Worm (Caenorhabditis elegans) whole organism, midembryonic: Measurements from ENCODE around the gene C45G9.15.
A peak's percentile ranks its signal among the peaks of the same experiment; 100 is the strongest.
"Not testable (repeated sequence)": the region's sequence is repeated elsewhere in the genome, so short reads cannot be mapped to it uniquely, and the experiment has no call there.

Experiments used
- T22C8.4 ChIP-seq: fragments of 200-800 bp; sonication (Bioruptor generic); IDR thresholded peaks from 2 replicates; pipeline ENCODE4 v1.3.6; 2022; ENCODE audit warnings: missing genetic modification characterization, missing compliant biosample characterization
- cog-1 ChIP-seq: sonication (generic microtip); optimal IDR thresholded peaks from 2 replicates; lab custom pipeline; 2016; ENCODE audit warnings: missing genetic modification characterization, missing compliant biosample characterization
- flt-1 ChIP-seq: fragments of 200-800 bp; sonication (Bioruptor generic); IDR thresholded peaks from 2 replicates; pipeline ENCODE4 v1.3.6; 2022; ENCODE audit warnings: missing genetic modification characterization, missing compliant biosample characterization
- klf-2 ChIP-seq: fragments of 200-800 bp; sonication (Bioruptor generic); conservative IDR thresholded peaks from 2 replicates; pipeline ENCODE4 v1.3.6; 2022; ENCODE audit warnings: missing genetic modification reagents, missing genetic modification characterization, missing compliant biosample characterization
- med-1 ChIP-seq: sonication (generic microtip); optimal IDR thresholded peaks from 2 replicates; lab custom pipeline; 2017; ENCODE audit warnings: missing genetic modification characterization, mild to moderate bottlenecking, missing compliant biosample characterization, antibody characterized with exemption, missing genetic modification reagents; ENCODE audit not compliant: insufficient read depth
- ref-1 ChIP-seq: fragments of 200-800 bp; sonication (Bioruptor generic); conservative IDR thresholded peaks from 2 replicates; pipeline ENCODE4 v1.3.6; 2022; ENCODE audit warnings: missing genetic modification reagents, missing genetic modification characterization, missing compliant biosample characterization
- tab-1 ChIP-seq: fragments of 200-800 bp; sonication (Bioruptor generic); IDR thresholded peaks from 2 replicates; pipeline ENCODE4 v1.3.6; 2022; ENCODE audit warnings: missing genetic modification characterization, missing compliant biosample characterization
- ztf-23 ChIP-seq: fragments of 200-800 bp; sonication (Bioruptor generic); IDR thresholded peaks from 2 replicates; pipeline ENCODE4 v1.3.6; 2022; ENCODE audit warnings: missing genetic modification reagents, missing genetic modification characterization, missing compliant biosample characterization
- ztf-29 ChIP-seq: fragments of 200-800 bp; sonication (Bioruptor generic); IDR thresholded peaks from 2 replicates; pipeline ENCODE4 v1.3.6; 2022; ENCODE audit warnings: missing genetic modification reagents, missing genetic modification characterization, missing compliant biosample characterization

The C45G9.15 gene

ce11 chrIII:5080700-5081572, 29.1 kb upstream of the C45G9.15 start:
- TF ChIP-seq ztf-29 (GFP tag; lab: Robert Waterston, UW), result peak; percentile 68
- TF ChIP-seq cog-1 (tag; lab: Kevin White, UChicago), result peak; percentile 79
- peak; percentile 85 for TF ChIP-seq tab-1
- peak; percentile 62 for TF ChIP-seq ref-1 (GFP tag; lab: Robert Waterston, UW)
- TF ChIP-seq klf-2 (GFP tag; lab: Robert Waterston, UW), result peak; percentile 74
- peak; percentile 15 for TF ChIP-seq med-1
- peak; percentile 73 for TF ChIP-seq T22C8.4 (GFP tag; lab: Robert Waterston, UW)
- peak; percentile 78 for TF ChIP-seq ztf-23 (GFP tag; lab: Robert Waterston, UW)
- peak; percentile 90 for TF ChIP-seq flt-1 (GFP tag; lab: Robert Waterston, UW)

- TF ChIP-seq ztf-29 (GFP tag; lab: Robert Waterston, UW), result no peak
- TF ChIP-seq T22C8.4 (GFP tag; lab: Robert Waterston, UW), result no peak
- no peak for TF ChIP-seq klf-2 (GFP tag; lab: Robert Waterston, UW)
- no peak for TF ChIP-seq cog-1 (tag; lab: Kevin White, UChicago)
- TF ChIP-seq flt-1 (GFP tag; lab: Robert Waterston, UW), result no peak
- no peak for TF ChIP-seq tab-1
- TF ChIP-seq ztf-23 (GFP tag; lab: Robert Waterston, UW), result no peak
- TF ChIP-seq med-1, result no peak
- TF ChIP-seq ref-1 (GFP tag; lab: Robert Waterston, UW), result no peak
Observed at ce11 chrIII:5078062-5078461, 26.2 kb upstream of the C45G9.15 start.

- no peak for TF ChIP-seq ref-1 (GFP tag; lab: Robert Waterston, UW)
- TF ChIP-seq tab-1, result no peak
Observed at ce11 chrIII:5077150-5077814, 25.4 kb upstream of the C45G9.15 start, which contains the start of gene alh-1. Gene alh-1 (plus strand): TSS chrIII:5077764.

- TF ChIP-seq med-1 (no peak), ref-1 (GFP tag; lab: Robert Waterston, UW) (no peak), flt-1 (GFP tag; lab: Robert Waterston, UW) (no peak), ztf-23 (GFP tag; lab: Robert Waterston, UW) (no peak), tab-1 (no peak), T22C8.4 (GFP tag; lab: Robert Waterston, UW) (no peak), ztf-29 (GFP tag; lab: Robert Waterston, UW) (no peak)
Observed at ce11 chrIII:5076569-5076968, 24.7 kb upstream of the C45G9.15 start.

ce11 chrIII:5074398-5074797, 22.5 kb upstream of the C45G9.15 start, which contains the start of gene ttbk-6:
Gene ttbk-6 (plus strand): TSS chrIII:5074698.
- TF ChIP-seq ref-1 (GFP tag; lab: Robert Waterston, UW), result no peak
- TF ChIP-seq med-1, result no peak
- TF ChIP-seq klf-2 (GFP tag; lab: Robert Waterston, UW), result no peak
- TF ChIP-seq tab-1, result no peak
- TF ChIP-seq flt-1 (GFP tag; lab: Robert Waterston, UW), result no peak
- TF ChIP-seq cog-1 (tag; lab: Kevin White, UChicago), result no peak
- TF ChIP-seq ztf-29 (GFP tag; lab: Robert Waterston, UW), result no peak
- no peak for TF ChIP-seq T22C8.4 (GFP tag; lab: Robert Waterston, UW)
- TF ChIP-seq ztf-23 (GFP tag; lab: Robert Waterston, UW), result no peak

- TF ChIP-seq klf-2 (GFP tag; lab: Robert Waterston, UW) (no peak), T22C8.4 (GFP tag; lab: Robert Waterston, UW) (no peak), tab-1 (no peak), flt-1 (GFP tag; lab: Robert Waterston, UW) (no peak)
Observed at ce11 chrIII:5071509-5071908, 19.7 kb upstream of the C45G9.15 start, which contains the start of gene C45G9.12. Gene C45G9.12 (minus strand): TSS chrIII:5071609.

ce11 chrIII:5068675-5069233, 16.9 kb upstream of the C45G9.15 start, which contains the start of the genes C45G9.11 and C45G9.2:
Gene C45G9.11 (minus strand): TSS chrIII:5068725.
Gene C45G9.2 (plus strand): TSS chrIII:5069066.
- TF ChIP-seq med-1 (no peak), cog-1 (tag; lab: Kevin White, UChicago) (peak; percentile 62), ztf-23 (GFP tag; lab: Robert Waterston, UW) (peak; percentile 74), flt-1 (GFP tag; lab: Robert Waterston, UW) (peak; percentile 61)

ce11 chrIII:5062406-5062805, 10.6 kb upstream of the C45G9.15 start, which contains the start of gene C45G9.4:
Gene C45G9.4 (plus strand): TSS chrIII:5062706.
- not testable (repeated sequence) for TF ChIP-seq flt-1 (GFP tag; lab: Robert Waterston, UW); med-1; tab-1

ce11 chrIII:5061798-5062197, 9.9 kb upstream of the C45G9.15 start, which contains the start of gene C45G9.10:
Gene C45G9.10 (minus strand): TSS chrIII:5061898.
- no peak for TF ChIP-seq T22C8.4 (GFP tag; lab: Robert Waterston, UW)
- no peak for TF ChIP-seq ztf-29 (GFP tag; lab: Robert Waterston, UW)
- no peak for TF ChIP-seq med-1
- no peak for TF ChIP-seq flt-1 (GFP tag; lab: Robert Waterston, UW)
